Worm (Caenorhabditis elegans) whole organism, L4 larva: ENCODE measurements around the gene K01A11.3.

Source experiments
- F49E8.2 ChIP-seq: sonication (generic microtip); optimal IDR thresholded peaks from 2 replicates; lab custom pipeline; 2016; ENCODE audit warnings: missing compliant biosample characterization, mild to moderate bottlenecking, missing genetic modification characterization, borderline replicate concordance
- R02D3.7 ChIP-seq: fragments of 150-350 bp; sonication (generic microtip); optimal IDR thresholded peaks from 3 replicates; lab custom pipeline; 2014; ENCODE audit warnings: missing biosample characterization, missing genetic modification characterization
- T26A8.4 ChIP-seq: fragments of 200-800 bp; sonication (Bioruptor generic); IDR thresholded peaks from 2 replicates; pipeline ENCODE4 v1.3.6; 2022; ENCODE audit warnings: missing genetic modification characterization, missing compliant biosample characterization
- ZK337.2 ChIP-seq: fragments of 200-800 bp; sonication (Bioruptor generic); IDR thresholded peaks from 2 replicates; pipeline ENCODE4 v1.3.6; 2022; ENCODE audit warnings: missing genetic modification reagents, missing genetic modification characterization, missing compliant biosample characterization
- ZK546.5 ChIP-seq, 2 experiments: sonication (generic microtip); optimal IDR thresholded peaks; 2 replicates each; lab custom pipeline; 2017; ENCODE audit warnings: missing biosample characterization in 2 of 2, missing genetic modification characterization in 2 of 2
- aha-1 ChIP-seq: fragments of 150-350 bp; peaks from one replicate; lab custom pipeline; 2014; ENCODE audit warnings: missing biosample characterization, missing genetic modification characterization
- ama-1 ChIP-seq: fragments of 150-350 bp; optimal IDR thresholded peaks from 2 replicates; lab custom pipeline; 2014; ENCODE audit warnings: inconsistent platforms, mixed read lengths
- ceh-44 ChIP-seq: fragments of 200-800 bp; sonication (Bioruptor generic); IDR thresholded peaks from 2 replicates; pipeline ENCODE4 v1.3.6; 2022; ENCODE audit warnings: missing genetic modification reagents, missing genetic modification characterization, missing compliant biosample characterization
- ces-1 ChIP-seq: fragments of 150-350 bp; sonication (generic microtip); optimal IDR thresholded peaks from 4 replicates; lab custom pipeline; 2014; ENCODE audit warnings: missing biosample characterization, missing genetic modification reagents, missing genetic modification characterization
- dpl-1 ChIP-seq: fragments of 150-350 bp; optimal IDR thresholded peaks from 2 replicates; lab custom pipeline; 2014; ENCODE audit warnings: missing biosample characterization, missing genetic modification reagents, missing genetic modification characterization
- dve-1 ChIP-seq: sonication (generic microtip); optimal IDR thresholded peaks from 2 replicates; lab custom pipeline; 2017; ENCODE audit warnings: antibody characterized with exemption, mild to moderate bottlenecking, missing genetic modification characterization, missing compliant biosample characterization; ENCODE audit not compliant: insufficient read depth
- gei-8 ChIP-seq: fragments of 200-800 bp; sonication (Bioruptor generic); optimal IDR thresholded peaks from 2 replicates; lab custom pipeline; 2018; ENCODE audit warnings: mild to moderate bottlenecking, missing genetic modification characterization, missing compliant biosample characterization
- hlh-11 ChIP-seq: fragments of 200-800 bp; sonication (Bioruptor generic); optimal IDR thresholded peaks from 2 replicates; lab custom pipeline; 2018; ENCODE audit warnings: mild to moderate bottlenecking, missing genetic modification characterization, missing compliant biosample characterization
- hlh-30 ChIP-seq: sonication (generic microtip); optimal IDR thresholded peaks from 2 replicates; lab custom pipeline; 2017; ENCODE audit warnings: antibody characterized with exemption, mild to moderate bottlenecking, missing genetic modification characterization, missing compliant biosample characterization; ENCODE audit not compliant: insufficient read depth
- lin-1 ChIP-seq: fragments of 200-800 bp; sonication (Bioruptor generic); IDR thresholded peaks from 2 replicates; pipeline ENCODE4 v1.3.6; 2022; ENCODE audit warnings: missing genetic modification reagents, missing genetic modification characterization, missing compliant biosample characterization
- lin-15B ChIP-seq: fragments of 150-350 bp; sonication (generic microtip); optimal IDR thresholded peaks from 3 replicates; lab custom pipeline; 2014; ENCODE audit warnings: missing biosample characterization, missing genetic modification characterization
- lin-38 ChIP-seq: fragments of 200-800 bp; sonication (Bioruptor generic); IDR thresholded peaks from 2 replicates; pipeline ENCODE4 v1.3.6; 2022; ENCODE audit warnings: missing genetic modification reagents, missing genetic modification characterization, missing compliant biosample characterization
- lsy-2 ChIP-seq, 2 experiments: fragments of 150-350 bp in 1 of 2; sonication (generic microtip) in 1 of 2; optimal IDR thresholded peaks; 2 replicates each; lab custom pipeline; 2014 to 2017; ENCODE audit warnings: missing biosample characterization in 2 of 2, missing genetic modification characterization in 2 of 2
- madf-5 ChIP-seq, 2 experiments: fragments of 200-800 bp; sonication (Bioruptor generic); IDR thresholded peaks; 2 replicates each; pipeline ENCODE4 v1.3.6; 2022; ENCODE audit warnings: missing compliant biosample characterization in 2 of 2, missing genetic modification characterization in 2 of 2
- mdl-1 ChIP-seq, 2 experiments: fragments of 150-350 bp in 1 of 2; sonication (generic microtip) in 1 of 2; optimal IDR thresholded peaks; 2 replicates each; lab custom pipeline; 2014 to 2017; ENCODE audit warnings: missing biosample characterization in 2 of 2, missing genetic modification characterization in 2 of 2
- mep-1 ChIP-seq: fragments of 150-350 bp; sonication (generic microtip); optimal IDR thresholded peaks from 3 replicates; lab custom pipeline; 2014; ENCODE audit warnings: missing biosample characterization, missing genetic modification characterization
- mxl-3 ChIP-seq: fragments of 200-800 bp; sonication (Bioruptor generic); optimal IDR thresholded peaks from 2 replicates; lab custom pipeline; 2018; ENCODE audit warnings: mild to moderate bottlenecking, missing genetic modification characterization, missing compliant biosample characterization
- nhr-11 ChIP-seq: fragments of 150-350 bp; optimal IDR thresholded peaks from 2 replicates; lab custom pipeline; 2014; ENCODE audit warnings: missing biosample characterization, missing genetic modification characterization
- nhr-6 ChIP-seq: fragments of 150-350 bp; optimal IDR thresholded peaks from 2 replicates; lab custom pipeline; 2014; ENCODE audit warnings: missing biosample characterization, missing genetic modification characterization
- nhr-77 ChIP-seq: fragments of 150-350 bp; optimal IDR thresholded peaks from 2 replicates; lab custom pipeline; 2014; ENCODE audit warnings: missing biosample characterization, missing genetic modification characterization
- php-3 ChIP-seq: fragments of 200-800 bp; sonication (Bioruptor generic); IDR thresholded peaks from 2 replicates; pipeline ENCODE4 v1.3.6; 2022; ENCODE audit warnings: missing genetic modification reagents, missing genetic modification characterization, missing compliant biosample characterization
- rbr-2 ChIP-seq: sonication (generic microtip); optimal IDR thresholded peaks from 2 replicates; lab custom pipeline; 2016; ENCODE audit warnings: missing genotype, missing genetic modification characterization, missing compliant biosample characterization
- sdz-12 ChIP-seq: fragments of 200-800 bp; sonication (Bioruptor generic); optimal IDR thresholded peaks from 2 replicates; lab custom pipeline; 2018; ENCODE audit warnings: mild to moderate bottlenecking, missing genetic modification characterization, missing compliant biosample characterization
- unc-130 ChIP-seq: sonication (generic microtip); optimal IDR thresholded peaks from 2 replicates; lab custom pipeline; 2016; ENCODE audit warnings: missing genetic modification reagents, missing genetic modification characterization, missing compliant biosample characterization
- unc-39 ChIP-seq: sonication (generic microtip); optimal IDR thresholded peaks from 2 replicates; lab custom pipeline; 2017; ENCODE audit warnings: missing biosample characterization, missing genetic modification characterization
- unc-62 ChIP-seq, 3 experiments: fragments of 150-350 bp in 1 of 3; sonication (generic microtip); optimal IDR thresholded peaks in 2 of 3; peaks in 1 of 3; 1 replicate in 1 of 3; 2 replicates in 2 of 3; lab custom pipeline; 2014 to 2017; ENCODE audit warnings: missing biosample characterization in 3 of 3, missing genetic modification characterization in 3 of 3, missing genetic modification reagents in 3 of 3, missing genotype in 1 of 3
- ztf-11 ChIP-seq: fragments of 150-350 bp; optimal IDR thresholded peaks from 2 replicates; lab custom pipeline; 2014; ENCODE audit warnings: missing biosample characterization, missing genetic modification characterization

The K01A11.3 gene

DNA sequence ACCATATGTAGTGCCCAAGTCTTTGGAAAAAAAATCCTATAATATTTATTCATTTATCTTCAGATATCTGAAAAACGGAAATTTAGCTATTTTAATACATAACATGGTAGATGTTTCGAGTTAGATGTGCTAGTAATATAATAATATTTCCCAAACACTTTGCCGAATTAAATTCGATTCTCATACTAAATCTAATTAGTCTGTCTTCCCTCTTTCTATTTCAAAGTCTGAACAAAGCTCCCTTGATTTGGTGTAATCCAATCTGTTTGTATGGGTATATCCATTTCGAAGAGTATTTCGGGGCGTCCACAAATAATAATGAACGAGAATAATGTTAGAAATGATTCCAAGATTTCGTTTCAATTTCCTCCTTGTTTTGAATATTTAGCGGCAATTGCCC, 38.0 kb downstream of the K01A11.3 start:
- no peak for TF ChIP-seq aha-1 (tag; lab: Kevin White, UChicago)
- peak; percentile 19 for TF ChIP-seq ces-1 (GFP tag; lab: Kevin White, UChicago)
- TF ChIP-seq, all 104 proteins: peak for 1

DNA sequence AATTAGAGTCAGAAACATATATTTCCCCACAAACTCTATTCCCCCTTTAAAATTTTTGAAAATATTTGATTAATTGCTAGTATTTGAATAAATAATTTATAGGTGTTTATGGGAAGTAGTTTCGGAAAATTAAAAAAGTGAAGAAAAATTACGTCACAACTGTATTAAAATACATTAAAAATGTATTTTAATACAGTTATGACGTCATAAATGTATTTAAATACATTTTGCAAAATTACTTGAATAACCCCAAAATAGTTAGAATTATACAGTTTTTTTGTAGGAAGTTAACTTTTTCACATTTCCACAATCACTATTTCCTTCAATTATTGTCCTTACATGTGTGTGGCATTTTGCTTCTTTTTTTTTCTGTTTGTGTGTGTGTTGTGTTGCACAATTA, 39.0 kb downstream of the K01A11.3 start:
- peak; percentile 82 for TF ChIP-seq aha-1 (tag; lab: Kevin White, UChicago)
- TF ChIP-seq sdz-12 (GFP tag; lab: Kevin White, UChicago) = no peak
- TF ChIP-seq, all 104 proteins: peak for 1

DNA sequence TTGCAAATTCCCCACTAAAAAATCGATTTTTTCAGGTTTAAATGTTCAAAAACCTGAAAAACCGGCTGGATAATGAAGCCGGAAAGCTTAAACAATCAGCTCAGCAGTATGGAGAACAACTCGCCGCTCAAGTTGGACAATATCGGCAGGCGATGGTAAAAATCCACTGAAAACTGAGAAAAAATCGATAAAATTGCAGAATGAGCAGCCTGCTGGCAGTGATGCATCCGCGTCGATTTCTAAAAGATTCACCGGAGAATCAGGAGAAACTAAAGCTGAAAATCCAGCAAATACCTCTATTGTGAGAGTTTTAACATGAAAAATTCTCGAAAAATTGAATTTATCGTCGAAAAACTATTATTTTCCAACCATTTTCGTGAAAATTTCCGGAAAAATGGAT, 46.9 kb downstream of the K01A11.3 start, which contains the start of gene golg-4:
Gene golg-4 (plus strand): TSS at position 34 of the 400 bp plus-strand sequence.
- peak; percentile 29; the same call in 1 of the 2 replicates for TF ChIP-seq T26A8.4 (GFP tag; lab: Robert Waterston, UW)
- peak; percentile 35 for TF ChIP-seq ama-1
- TF ChIP-seq unc-39 (tag; lab: Kevin White, UChicago) = no peak
- TF ChIP-seq php-3 (GFP tag; lab: Robert Waterston, UW) = 0 out of 2 replicates have a peak, but pooled peaks have one; percentile 12

DNA sequence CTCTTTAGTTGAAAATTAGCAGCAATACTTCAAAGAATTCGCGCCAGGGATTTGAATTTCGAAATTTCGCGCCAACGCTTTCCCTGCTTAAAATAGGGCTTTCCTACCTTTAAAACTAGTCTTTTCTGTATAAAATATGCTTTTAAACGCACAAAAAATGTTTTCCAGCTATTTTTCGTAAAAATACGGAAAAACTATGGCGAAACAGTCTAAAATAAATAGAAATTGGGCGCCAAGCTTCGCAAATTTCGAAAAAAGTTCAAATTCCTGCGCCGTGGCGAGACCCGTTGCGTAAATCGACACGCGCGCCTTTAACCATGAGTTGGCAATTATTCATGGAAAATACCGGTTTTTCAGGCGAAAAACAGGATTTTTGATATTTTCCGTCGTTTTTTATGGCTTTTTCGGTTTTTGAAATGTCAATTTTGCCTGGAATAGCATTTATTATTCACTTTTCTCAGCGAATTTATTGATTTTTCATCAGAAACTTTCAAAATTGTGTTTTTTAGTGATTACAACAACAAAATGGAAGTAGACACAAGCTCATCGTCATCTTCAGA, 48.0 kb downstream of the K01A11.3 start, which contains the start of the genes npp-9 and F59A2.5:
Gene npp-9 (minus strand): TSS at position 126 of the 560 bp plus-strand sequence.
Gene F59A2.5 (plus strand): TSS at position 510 of the 560 bp plus-strand sequence.
- TF ChIP-seq lsy-2 (tag; optimal IDR thresholded peaks at IDR 0.05; lab: Kevin White, UChicago) (peak in 1 of 2 experiments; percentile 76), mxl-3 (GFP tag; lab: Kevin White, UChicago) (no peak), unc-62 (GFP tag; optimal IDR thresholded peaks at IDR 0.05 in 1 of 2; lab: Kevin White, UChicago) (no peak), unc-62 (tag; optimal IDR thresholded peaks at IDR 0.05; lab: Kevin White, UChicago) (no peak), ZK546.5 (tag; optimal IDR thresholded peaks at IDR 0.05; lab: Kevin White, UChicago) (no peak), hlh-30 (tag; lab: Kevin White, UChicago) (peak; percentile 70), aha-1 (tag; lab: Kevin White, UChicago) (peak; percentile 86), F49E8.2 (tag; lab: Kevin White, UChicago) (peak; percentile 30), nhr-6 (peak; percentile 3), mep-1 (tag; lab: Kevin White, UChicago) (peak; percentile 36), hlh-11 (peak; percentile 21), dve-1 (tag; lab: Kevin White, UChicago) (peak; percentile 19), gei-8 (no peak), lin-15B (tag; lab: Kevin White, UChicago) (no peak), nhr-77 (tag; lab: Kevin White, UChicago) (peak; percentile 57), lin-38 (GFP tag; lab: Robert Waterston, UW) (peak; percentile 52), ZK337.2 (GFP tag; lab: Robert Waterston, UW) (no peak), mdl-1 (tag; optimal IDR thresholded peaks at IDR 0.05; lab: Kevin White, UChicago) (peak in 1 of 2 experiments; percentile 42), R02D3.7 (tag; lab: Kevin White, UChicago) (peak; percentile 86), madf-5 (GFP tag; IDR thresholded peaks at IDR 0.05; lab: Robert Waterston, UW) (no peak), nhr-11 (tag; lab: Kevin White, UChicago) (no peak), unc-130 (GFP tag; lab: Kevin White, UChicago) (peak; percentile 46), dpl-1 (GFP tag; lab: Kevin White, UChicago) (peak; percentile 73), ztf-11 (tag; lab: Kevin White, UChicago) (no peak), ceh-44 (no peak), rbr-2 (peak; percentile 0)

DNA sequence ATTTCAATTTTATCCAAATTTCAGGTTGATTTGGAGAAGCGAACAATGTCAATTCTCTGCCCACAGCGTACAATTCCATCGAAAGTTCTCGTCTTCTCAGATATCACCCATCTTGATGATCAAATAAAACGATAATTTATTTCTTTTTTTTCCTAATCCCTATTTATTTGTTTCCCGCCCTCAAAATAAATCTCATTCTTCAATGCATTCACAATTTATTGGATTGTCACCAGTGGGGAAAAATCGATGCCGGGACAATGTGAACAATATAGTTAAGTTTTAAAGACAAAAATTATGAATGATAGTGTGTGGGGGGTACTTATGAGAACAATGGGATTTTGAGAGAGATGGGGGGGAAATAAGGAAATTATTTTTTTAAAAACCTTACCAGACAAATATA, 52.0 kb downstream of the K01A11.3 start:
- TF ChIP-seq F49E8.2 (tag; lab: Kevin White, UChicago) (peak; percentile 32), lin-1 (GFP tag; lab: Robert Waterston, UW) (no peak), lin-38 (GFP tag; lab: Robert Waterston, UW) (peak; percentile 42; the same call in 1 of the 2 replicates)
